Worm (Caenorhabditis elegans): ENCODE results near the gene F11E6.8.
A peak's percentile ranks its signal among the peaks of the same experiment; 100 is the strongest.

F11E6.8 gene

DNA sequence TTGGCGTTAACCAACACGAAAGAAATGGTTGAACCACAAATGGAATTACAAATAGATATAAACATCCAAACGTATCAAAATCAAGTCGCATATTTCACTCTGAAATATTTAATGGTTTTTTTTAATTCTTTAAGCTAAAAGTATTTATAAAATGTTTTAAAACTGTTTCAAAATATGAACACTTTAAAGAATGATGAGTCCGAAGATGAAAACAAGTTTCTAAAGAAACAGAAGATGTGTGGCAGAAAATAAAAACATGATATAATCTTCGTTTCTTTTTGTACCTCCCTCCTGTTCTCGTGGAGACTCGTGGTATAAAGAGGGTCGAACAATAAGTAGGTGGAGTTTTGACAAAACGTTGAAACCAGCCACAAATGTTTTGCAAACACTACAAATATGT is 19.1 kb downstream of the F11E6.8 start, which contains the start of gene lact-6:
Gene lact-6, minus strand, starts transcription at position 101 of the 400 bp plus-strand sequence.
- TF ChIP-seq set-16 (GFP tag; IDR thresholded peaks at IDR 0.05), result no peak
- no peak for TF ChIP-seq nhr-76 (tag; optimal IDR thresholded peaks at IDR 0.05)
- TF ChIP-seq lin-39 (tag; optimal IDR thresholded peaks at IDR 0.05), result no peak
- TF ChIP-seq mxl-2 (GFP tag; conservative IDR thresholded peaks at IDR 0.05), result no peak
- TF ChIP-seq egl-43 (GFP tag; IDR thresholded peaks at IDR 0.05), result no peak
- TF ChIP-seq madf-5 (GFP tag; IDR thresholded peaks at IDR 0.05), result no peak
- no peak for TF ChIP-seq hlh-30 (tag; optimal IDR thresholded peaks at IDR 0.05; ENCODE audit: insufficient read depth)
- no peak for TF ChIP-seq fos-1 (tag; optimal IDR thresholded peaks at IDR 0.05)
- TF ChIP-seq dpl-1 (GFP tag; optimal IDR thresholded peaks at IDR 0.05), result no peak
- no peak for TF ChIP-seq aha-1 (tag)
- no peak for TF ChIP-seq nhr-41 (GFP tag; IDR thresholded peaks at IDR 0.05)
- TF ChIP-seq tra-1 (GFP tag; IDR thresholded peaks at IDR 0.05), result no peak
- TF ChIP-seq zag-1 (tag; optimal IDR thresholded peaks at IDR 0.05), result no peak
- no peak for TF ChIP-seq ztf-7 (tag; optimal IDR thresholded peaks at IDR 0.05)
- TF ChIP-seq F26F4.8 (GFP tag; conservative IDR thresholded peaks at IDR 0.05), result no peak
- TF ChIP-seq T26A8.4 (GFP tag; IDR thresholded peaks at IDR 0.05), result no peak

DNA sequence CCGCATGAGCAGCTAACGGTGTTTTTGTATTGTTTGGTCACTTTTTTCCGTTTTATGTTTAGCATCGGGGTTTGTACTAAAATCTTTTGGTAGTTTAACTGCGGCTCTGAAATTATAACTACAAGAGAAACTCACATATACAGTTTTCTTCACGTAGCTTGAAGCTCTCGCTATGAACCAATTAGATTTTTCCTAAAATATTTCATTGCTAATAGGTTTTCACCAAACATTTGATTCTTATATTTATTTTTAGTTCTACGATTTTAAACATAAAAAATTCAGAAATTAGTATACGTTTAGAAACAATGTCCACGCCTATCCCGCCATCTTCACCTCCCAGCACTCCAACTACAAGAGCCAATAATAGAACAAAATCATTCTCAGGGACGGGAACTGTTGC is 22.9 kb downstream of the F11E6.8 start, which contains the start of gene C06A12.3:
Gene C06A12.3, plus strand, starts transcription at position 301 of the 400 bp plus-strand sequence.
- no peak for TF ChIP-seq cey-2 (tag; optimal IDR thresholded peaks at IDR 0.05; ENCODE audit: borderline replicate concordance, insufficient read depth)
- no peak for TF ChIP-seq F44E2.7 (GFP tag; IDR thresholded peaks at IDR 0.05)
- no peak for TF ChIP-seq mxl-2 (GFP tag; conservative IDR thresholded peaks at IDR 0.05)
- TF ChIP-seq zfp-3 (GFP tag; conservative IDR thresholded peaks at IDR 0.05), result no peak
- no peak for TF ChIP-seq egl-43 (GFP tag; IDR thresholded peaks at IDR 0.05)
- TF ChIP-seq ceh-28 (tag; optimal IDR thresholded peaks at IDR 0.05), result no peak
- TF ChIP-seq snpc-4 (tag; optimal IDR thresholded peaks at IDR 0.05), result no peak
- TF ChIP-seq madf-9 (GFP tag; conservative IDR thresholded peaks at IDR 0.05), result no peak
- no peak for TF ChIP-seq tra-1 (GFP tag; IDR thresholded peaks at IDR 0.05)
- TF ChIP-seq unc-39 (tag; optimal IDR thresholded peaks at IDR 0.05), result no peak
- TF ChIP-seq rbr-2 (tag; optimal IDR thresholded peaks at IDR 0.05), result no peak
- no peak for TF ChIP-seq Y75B8A.6 (GFP tag; IDR thresholded peaks at IDR 0.05)
- no peak for TF ChIP-seq sdz-12 (GFP tag; optimal IDR thresholded peaks at IDR 0.05)
- TF ChIP-seq ces-1 (GFP tag; optimal IDR thresholded peaks at IDR 0.05), result no peak
- TF ChIP-seq ceh-44 (GFP tag; IDR thresholded peaks at IDR 0.05), result no peak
- no peak for TF ChIP-seq hlh-11 (tag; optimal IDR thresholded peaks at IDR 0.05)
- TF ChIP-seq snpc-1.2 (GFP tag; IDR thresholded peaks at IDR 0.05), result no peak
- no peak for TF ChIP-seq Y48G9A.11 (GFP tag; IDR thresholded peaks at IDR 0.05)
- no peak for TF ChIP-seq lin-39 (tag; optimal IDR thresholded peaks at IDR 0.05)
- no peak for TF ChIP-seq spr-1 (tag; optimal IDR thresholded peaks at IDR 0.05)

DNA sequence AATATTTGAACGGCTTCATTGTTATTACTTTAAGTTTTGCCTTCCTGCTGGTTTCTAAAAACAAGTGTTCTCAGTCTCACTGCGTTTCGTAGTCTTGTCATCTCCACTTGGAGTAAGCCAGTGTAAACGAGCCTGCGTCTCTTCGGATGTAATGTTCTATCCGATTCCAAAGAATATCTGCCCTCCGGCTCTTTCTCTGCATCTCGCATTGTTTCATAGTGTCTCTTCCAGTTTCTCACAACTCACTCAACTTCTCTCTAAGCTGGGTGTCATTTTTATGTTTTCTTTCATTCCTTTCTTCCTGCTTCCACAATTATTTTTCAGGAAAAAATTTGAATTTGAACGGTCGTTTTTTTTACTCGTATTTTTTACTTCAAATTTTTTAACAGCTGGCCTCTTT is 23.4 kb downstream of the F11E6.8 start:
- no peak for TF ChIP-seq lin-13 (GFP tag; optimal IDR thresholded peaks at IDR 0.05)
- TF ChIP-seq unc-62 (GFP tag; optimal IDR thresholded peaks at IDR 0.05 in 1 of 2), result peak in 1 of 2 experiments; percentile 97
- TF ChIP-seq unc-62 (tag; optimal IDR thresholded peaks at IDR 0.05), result no peak
- no peak for TF ChIP-seq nhr-111 (GFP tag; optimal IDR thresholded peaks at IDR 0.05)
- TF ChIP-seq madf-9 (GFP tag; conservative IDR thresholded peaks at IDR 0.05), result no peak
- TF ChIP-seq daf-8 (GFP tag; IDR thresholded peaks at IDR 0.05), result no peak
- TF ChIP-seq rbr-2 (tag; optimal IDR thresholded peaks at IDR 0.05), result peak; percentile 20
- no peak for TF ChIP-seq mep-1 (tag; optimal IDR thresholded peaks at IDR 0.05)
- TF ChIP-seq ZK546.5 (tag; optimal IDR thresholded peaks at IDR 0.05), result no peak

Data from whole organism, L4 larva.